Fruit fly (Drosophila melanogaster) whole organism, embryonic: ENCODE data around the gene Der-2.

Experiments used
- Adf1 ChIP-seq: fragments of 200-800 bp; sonication (Bioruptor generic); IDR thresholded peaks from 2 replicates; pipeline ENCODE4 v1.3.6; 2022; ENCODE audit warnings: missing biosample characterization, missing genetic modification characterization
- Asciz ChIP-seq: fragments of 200-800 bp; sonication (Bioruptor generic); optimal IDR thresholded peaks from 2 replicates; lab custom pipeline; 2017; ENCODE audit warnings: missing biosample characterization, mild to moderate bottlenecking, missing genetic modification characterization, missing genetic modification reagents
- Atf-2 ChIP-seq: fragments of 200-800 bp; sonication (Bioruptor generic); optimal IDR thresholded peaks from 2 replicates; lab custom pipeline; 2016; ENCODE audit warnings: missing biosample characterization, missing genetic modification characterization
- BtbVII ChIP-seq: fragments of 200-800 bp; sonication (Bioruptor generic); optimal IDR thresholded peaks from 3 replicates; lab custom pipeline; 2017; ENCODE audit warnings: missing biosample characterization, mild to moderate bottlenecking, missing genetic modification characterization
- CG10462 ChIP-seq: fragments of 200-800 bp; sonication (Bioruptor generic); optimal IDR thresholded peaks from 2 replicates; lab custom pipeline; 2016; ENCODE audit warnings: missing biosample characterization, missing genetic modification characterization
- CG11696 ChIP-seq: fragments of 200-800 bp; sonication (Bioruptor generic); IDR thresholded peaks from 2 replicates; pipeline ENCODE4 v1.3.6; 2022; ENCODE audit warnings: missing biosample characterization, missing genetic modification characterization
- CG12236 ChIP-seq: fragments of 200-800 bp; sonication (Bioruptor generic); optimal IDR thresholded peaks from 2 replicates; lab custom pipeline; 2016; ENCODE audit warnings: missing biosample characterization, missing genetic modification characterization
- CG12659 ChIP-seq: fragments of 200-800 bp; sonication (Bioruptor generic); optimal IDR thresholded peaks from 3 replicates; lab custom pipeline; 2017; ENCODE audit warnings: mild to moderate bottlenecking, missing biosample characterization, missing genetic modification reagents, missing genetic modification characterization
- CG12744 ChIP-seq: fragments of 200-800 bp; sonication (Bioruptor generic); optimal IDR thresholded peaks from 2 replicates; lab custom pipeline; 2016; ENCODE audit warnings: missing biosample characterization, missing genetic modification characterization
- CG1602 ChIP-seq: fragments of 200-800 bp; sonication (Bioruptor generic); optimal IDR thresholded peaks from 3 replicates; lab custom pipeline; 2016; ENCODE audit warnings: missing biosample characterization, missing genetic modification characterization
- CG1832 ChIP-seq: fragments of 200-800 bp; sonication (Bioruptor generic); optimal IDR thresholded peaks from 2 replicates; lab custom pipeline; 2017; ENCODE audit warnings: missing biosample characterization, mild to moderate bottlenecking, missing genetic modification characterization, inconsistent platforms
- CG30020 ChIP-seq: fragments of 200-800 bp; optimal IDR thresholded peaks from 2 replicates; lab custom pipeline; 2019; ENCODE audit warnings: missing biosample characterization, mild to moderate bottlenecking, missing genetic modification characterization, moderate library complexity
- CG31441 ChIP-seq: fragments of 200-800 bp; sonication (Bioruptor generic); IDR thresholded peaks from 2 replicates; pipeline ENCODE4 v1.3.6; 2022; ENCODE audit warnings: missing biosample characterization, missing genetic modification characterization
- CG3995 ChIP-seq: fragments of 200-800 bp; sonication (Bioruptor generic); optimal IDR thresholded peaks from 3 replicates; lab custom pipeline; 2016; ENCODE audit warnings: missing biosample characterization, missing genetic modification characterization
- CG42726 ChIP-seq: fragments of 200-800 bp; sonication (Bioruptor generic); IDR thresholded peaks from 2 replicates; pipeline ENCODE4 v1.3.6; 2022; ENCODE audit warnings: missing biosample characterization, missing genetic modification characterization; ENCODE audit not compliant: partially characterized antibody
- CG4282 ChIP-seq: fragments of 200-800 bp; sonication (Bioruptor generic); optimal IDR thresholded peaks from 2 replicates; lab custom pipeline; 2016; ENCODE audit warnings: missing biosample characterization, missing genetic modification characterization
- CG4328 ChIP-seq: fragments of 200-800 bp; sonication (Bioruptor generic); optimal IDR thresholded peaks from 3 replicates; lab custom pipeline; 2017; ENCODE audit warnings: missing biosample characterization, missing genetic modification reagents, missing genetic modification characterization
- CG4730 ChIP-seq: fragments of 200-800 bp; sonication (Bioruptor generic); IDR thresholded peaks from 2 replicates; pipeline ENCODE4 v1.3.6; 2022; ENCODE audit warnings: missing biosample characterization, missing genetic modification characterization
- CG6254 ChIP-seq: fragments of 200-800 bp; sonication (Bioruptor generic); optimal IDR thresholded peaks from 3 replicates; lab custom pipeline; 2017; ENCODE audit warnings: mild to moderate bottlenecking, missing biosample characterization, missing genetic modification reagents, missing genetic modification characterization
- CG6854 ChIP-seq: fragments of 200-800 bp; sonication (Bioruptor generic); optimal IDR thresholded peaks from 3 replicates; lab custom pipeline; 2017; ENCODE audit warnings: missing biosample characterization, mild to moderate bottlenecking, missing genetic modification characterization
- CG7556 ChIP-seq: fragments of 200-800 bp; sonication (Bioruptor generic); optimal IDR thresholded peaks from 2 replicates; lab custom pipeline; 2017; ENCODE audit warnings: missing biosample characterization, mild to moderate bottlenecking, missing genetic modification characterization
- CG9727 ChIP-seq: fragments of 200-800 bp; sonication (Bioruptor generic); optimal IDR thresholded peaks from 3 replicates; lab custom pipeline; 2017; ENCODE audit warnings: missing biosample characterization, mild to moderate bottlenecking, missing genetic modification characterization
- CG9876 ChIP-seq: fragments of 200-800 bp; sonication (Bioruptor generic); optimal IDR thresholded peaks from 2 replicates; lab custom pipeline; 2016; ENCODE audit warnings: missing biosample characterization, missing genetic modification characterization
- Chrac-16 ChIP-seq: fragments of 200-800 bp; sonication (Bioruptor generic); optimal IDR thresholded peaks from 3 replicates; lab custom pipeline; 2016; ENCODE audit warnings: missing biosample characterization, missing genetic modification characterization
- Dfd ChIP-seq, 2 experiments: fragments of >200 bp; optimal IDR thresholded peaks; 2 replicates each; lab custom pipeline; 2017; ENCODE audit warnings: missing biosample characterization in 2 of 2, missing genetic modification characterization in 2 of 2
- Doc3 ChIP-seq: fragments of 200-800 bp; sonication (Bioruptor generic); IDR thresholded peaks from 3 replicates; pipeline ENCODE4 v1.3.6; 2022; ENCODE audit warnings: missing biosample characterization, missing genetic modification characterization; ENCODE audit not compliant: partially characterized antibody
- E2f2 ChIP-seq: fragments of 200-800 bp; sonication (Bioruptor generic); IDR thresholded peaks from 2 replicates; pipeline ENCODE4 v1.3.6; 2022; ENCODE audit warnings: missing biosample characterization, missing genetic modification characterization
- Hr39 ChIP-seq: fragments of >200 bp; optimal IDR thresholded peaks from 2 replicates; lab custom pipeline; 2017
- Lim3 ChIP-seq: fragments of 200-800 bp; sonication (Bioruptor generic); IDR thresholded peaks from 2 replicates; pipeline ENCODE4 v1.3.6; 2022; ENCODE audit warnings: missing biosample characterization, missing genetic modification characterization
- MBD-R2 ChIP-seq: fragments of 200-800 bp; sonication (Bioruptor generic); IDR thresholded peaks from 2 replicates; pipeline ENCODE4 v1.3.6; 2022; ENCODE audit warnings: missing biosample characterization, missing genetic modification characterization
- MESR4 ChIP-seq: fragments of 200-800 bp; sonication (Bioruptor generic); optimal IDR thresholded peaks from 2 replicates; lab custom pipeline; 2018; ENCODE audit warnings: missing biosample characterization, mild to moderate bottlenecking, missing genetic modification characterization, moderate library complexity
- Mad ChIP-seq: fragments of 200-800 bp; sonication (Bioruptor generic); optimal IDR thresholded peaks from 2 replicates; lab custom pipeline; 2016; ENCODE audit warnings: missing biosample characterization, missing genetic modification characterization
- Max ChIP-seq: fragments of 200-800 bp; sonication (Bioruptor generic); optimal IDR thresholded peaks from 2 replicates; lab custom pipeline; 2016; ENCODE audit warnings: missing biosample characterization, mild to moderate bottlenecking, missing genetic modification characterization
- NK7.1 ChIP-seq: fragments of 200-800 bp; sonication (Bioruptor generic); optimal IDR thresholded peaks from 3 replicates; lab custom pipeline; 2016; ENCODE audit warnings: missing biosample characterization, missing genetic modification characterization
- PHDP ChIP-seq: fragments of 200-800 bp; sonication (Bioruptor generic); optimal IDR thresholded peaks from 3 replicates; lab custom pipeline; 2018; ENCODE audit warnings: missing biosample characterization, mild to moderate bottlenecking, missing genetic modification characterization, moderate library complexity
- Ptx1 ChIP-seq: fragments of 200-800 bp; sonication (Bioruptor generic); IDR thresholded peaks from 2 replicates; pipeline ENCODE4 v1.3.6; 2022; ENCODE audit warnings: missing biosample characterization, missing genetic modification characterization
- Scr ChIP-seq: fragments of 200-800 bp; sonication (Bioruptor generic); IDR thresholded peaks from 2 replicates; pipeline ENCODE4 v1.3.6; 2022; ENCODE audit warnings: missing biosample characterization, missing genetic modification characterization; ENCODE audit not compliant: partially characterized antibody
- ase ChIP-seq: fragments of 200-800 bp; sonication (Bioruptor generic); IDR thresholded peaks from 3 replicates; pipeline ENCODE4 v1.3.6; 2022; ENCODE audit warnings: missing biosample characterization, missing genetic modification characterization
- exex ChIP-seq: fragments of 200-800 bp; sonication (Bioruptor generic); optimal IDR thresholded peaks from 4 replicates; lab custom pipeline; 2018; ENCODE audit warnings: missing biosample characterization, mild to moderate bottlenecking, missing genetic modification characterization, moderate library complexity
- fd3F ChIP-seq: fragments of 200-800 bp; sonication (Bioruptor generic); optimal IDR thresholded peaks from 2 replicates; lab custom pipeline; 2018; ENCODE audit warnings: missing biosample characterization, mild to moderate bottlenecking, missing genetic modification characterization, moderate library complexity
- her ChIP-seq: fragments of 200-800 bp; sonication (Bioruptor generic); optimal IDR thresholded peaks from 2 replicates; lab custom pipeline; 2016; ENCODE audit warnings: missing biosample characterization, missing genetic modification characterization
- jigr1 ChIP-seq: fragments of 200-800 bp; sonication (Bioruptor generic); IDR thresholded peaks from 3 replicates; pipeline ENCODE4 v1.3.6; 2022; ENCODE audit warnings: missing biosample characterization, missing genetic modification characterization
- jumu ChIP-seq: fragments of 200-800 bp; sonication (Bioruptor generic); optimal IDR thresholded peaks from 3 replicates; lab custom pipeline; 2016; ENCODE audit warnings: missing biosample characterization, missing genetic modification characterization
- kni ChIP-seq: fragments of 200-800 bp; sonication (Bioruptor generic); optimal IDR thresholded peaks from 3 replicates; lab custom pipeline; 2017; ENCODE audit warnings: mild to moderate bottlenecking, missing biosample characterization, missing genetic modification reagents, missing genetic modification characterization
- luna ChIP-seq: fragments of 200-800 bp; sonication (Bioruptor generic); optimal IDR thresholded peaks from 2 replicates; lab custom pipeline; 2016; ENCODE audit warnings: missing biosample characterization, missing genetic modification characterization
- sc ChIP-seq, 3 experiments: fragments of >200 bp in 2 of 3; fragments of 200-800 bp in 1 of 3; sonication (Bioruptor generic) in 1 of 3; optimal IDR thresholded peaks; 2 replicates in 2 of 3; 3 replicates in 1 of 3; lab custom pipeline; 2017; ENCODE audit warnings: mild to moderate bottlenecking in 1 of 3, missing biosample characterization in 1 of 3, missing genetic modification characterization in 1 of 3, missing genetic modification reagents in 1 of 3
- slp2 ChIP-seq: fragments of 200-800 bp; sonication (Bioruptor generic); optimal IDR thresholded peaks from 2 replicates; lab custom pipeline; 2016; ENCODE audit warnings: missing biosample characterization, missing genetic modification characterization
- sr ChIP-seq: fragments of 200-800 bp; sonication (Bioruptor generic); IDR thresholded peaks from 3 replicates; pipeline ENCODE4 v1.3.6; 2022; ENCODE audit warnings: missing biosample characterization, missing genetic modification characterization
- unc-4 ChIP-seq: fragments of 200-800 bp; sonication (Bioruptor generic); IDR thresholded peaks from 2 replicates; pipeline ENCODE4 v1.3.6; 2022; ENCODE audit warnings: missing biosample characterization, missing genetic modification characterization; ENCODE audit not compliant: partially characterized antibody
- zfh2 ChIP-seq: fragments of 200-800 bp; sonication (Bioruptor generic); optimal IDR thresholded peaks from 2 replicates; lab custom pipeline; 2016; ENCODE audit warnings: missing biosample characterization, missing genetic modification characterization

The Der-2 gene

dm6 chr3R:16442937-16443336 is 41.1 kb downstream of the Der-2 start, which contains the start of the genes Ttc1 and CG14882 (continued):
- TF ChIP-seq CG12236 (GFP tag; lab: Kevin White, UChicago) (peak; percentile 71), Scr (GFP tag; lab: Robert Waterston, UW) (peak; percentile 53), Hr39 (lab: Kevin White, UChicago) (no peak), CG4730 (GFP tag; lab: Robert Waterston, UW) (peak; percentile 47), CG12659 (GFP tag; lab: Kevin White, UChicago) (peak; percentile 93), unc-4 (peak; percentile 50; the same call in 1 of the 2 replicates), Mad (peak; percentile 86), CG11696 (GFP tag; lab: Robert Waterston, UW) (peak; percentile 48), sr (peak; percentile 57; the same call in 2 of the 3 replicates), Chrac-16 (GFP tag; lab: Kevin White, UChicago) (peak; percentile 84), luna (GFP tag; lab: Kevin White, UChicago) (peak; percentile 55), CG9876 (GFP tag; lab: Kevin White, UChicago) (peak; percentile 44), CG4282 (GFP tag; lab: Kevin White, UChicago) (peak; percentile 72), jumu (peak; percentile 83), CG30020 (tag; lab: Kevin White, UChicago) (peak; percentile 52), Asciz (GFP tag; lab: Kevin White, UChicago) (no peak), BtbVII (GFP tag; lab: Kevin White, UChicago) (peak; percentile 68), CG1832 (GFP tag; lab: Kevin White, UChicago) (no peak), ase (GFP tag; lab: Robert Waterston, UW) (peak; percentile 87), kni (GFP tag; lab: Kevin White, UChicago) (no peak), jigr1 (GFP tag; lab: Robert Waterston, UW) (no peak; the same call in 2 of the 3 replicates), CG9727 (GFP tag; lab: Kevin White, UChicago) (peak; percentile 75), CG10462 (GFP tag; lab: Kevin White, UChicago) (peak; percentile 87), CG1602 (GFP tag; lab: Kevin White, UChicago) (peak; percentile 84), MBD-R2 (GFP tag; lab: Robert Waterston, UW) (peak; percentile 93), zfh2 (GFP tag; lab: Kevin White, UChicago) (peak; percentile 88), Max (GFP tag; lab: Kevin White, UChicago) (peak; percentile 77), Dfd (GFP tag; optimal IDR thresholded peaks at IDR 0.05; lab: Kevin White, UChicago) (no peak), NK7.1 (GFP tag; lab: Kevin White, UChicago) (peak; percentile 36), CG4328 (GFP tag; lab: Kevin White, UChicago) (peak; percentile 38), exex (no peak), fd3F (GFP tag; lab: Kevin White, UChicago) (peak; percentile 73), CG31441 (GFP tag; lab: Robert Waterston, UW) (peak; percentile 79), CG42726 (GFP tag; lab: Robert Waterston, UW) (no peak), CG6254 (GFP tag; lab: Kevin White, UChicago) (no peak), CG3995 (peak; percentile 66), slp2 (GFP tag; lab: Kevin White, UChicago) (peak; percentile 48), Lim3 (GFP tag; lab: Robert Waterston, UW) (peak; percentile 68; the same call in 1 of the 2 replicates), CG7556 (peak; percentile 83), MESR4 (GFP tag; lab: Kevin White, UChicago) (peak; percentile 24), Adf1 (peak; percentile 55), CG6854 (GFP tag; lab: Kevin White, UChicago) (peak; percentile 12), Doc3 (GFP tag; lab: Robert Waterston, UW) (0 out of 3 replicates have a peak, but pooled peaks have one; percentile 24), Ptx1 (peak; percentile 91), her (peak; percentile 84), CG12744 (GFP tag; lab: Kevin White, UChicago) (peak; percentile 77), sc (optimal IDR thresholded peaks at IDR 0.05; lab: Kevin White, UChicago) (no peak), sc (GFP tag; optimal IDR thresholded peaks at IDR 0.05; lab: Kevin White, UChicago) (peak; percentile 61), PHDP (tag; lab: Kevin White, UChicago) (peak; percentile 87), Atf-2 (peak; percentile 77), E2f2 (GFP tag; lab: Robert Waterston, UW) (peak; percentile 80)
